Worm (Caenorhabditis elegans) whole organism, midembryonic: Measurements from ENCODE around the gene ZK563.7.

ENCODE experiments used
- T22C8.4 ChIP-seq: fragments of 200-800 bp; sonication (Bioruptor generic); IDR thresholded peaks from 2 replicates; pipeline ENCODE4 v1.3.6; 2022; ENCODE audit warnings: missing genetic modification characterization, missing compliant biosample characterization
- cog-1 ChIP-seq: sonication (generic microtip); optimal IDR thresholded peaks from 2 replicates; lab custom pipeline; 2016; ENCODE audit warnings: missing genetic modification characterization, missing compliant biosample characterization
- flt-1 ChIP-seq: fragments of 200-800 bp; sonication (Bioruptor generic); IDR thresholded peaks from 2 replicates; pipeline ENCODE4 v1.3.6; 2022; ENCODE audit warnings: missing genetic modification characterization, missing compliant biosample characterization
- klf-2 ChIP-seq: fragments of 200-800 bp; sonication (Bioruptor generic); conservative IDR thresholded peaks from 2 replicates; pipeline ENCODE4 v1.3.6; 2022; ENCODE audit warnings: missing genetic modification reagents, missing genetic modification characterization, missing compliant biosample characterization
- med-1 ChIP-seq: sonication (generic microtip); optimal IDR thresholded peaks from 2 replicates; lab custom pipeline; 2017; ENCODE audit warnings: missing genetic modification characterization, mild to moderate bottlenecking, missing compliant biosample characterization, antibody characterized with exemption, missing genetic modification reagents; ENCODE audit not compliant: insufficient read depth
- tab-1 ChIP-seq: fragments of 200-800 bp; sonication (Bioruptor generic); IDR thresholded peaks from 2 replicates; pipeline ENCODE4 v1.3.6; 2022; ENCODE audit warnings: missing genetic modification characterization, missing compliant biosample characterization
- ztf-29 ChIP-seq: fragments of 200-800 bp; sonication (Bioruptor generic); IDR thresholded peaks from 2 replicates; pipeline ENCODE4 v1.3.6; 2022; ENCODE audit warnings: missing genetic modification reagents, missing genetic modification characterization, missing compliant biosample characterization

ce11 chrX:3347904-3348441 lies 32.3 kb upstream of the ZK563.7 start, which contains the start of gene ZK816.3:
- TF ChIP-seq klf-2 (GFP tag; lab: Robert Waterston, UW) (0 out of 2 replicates have a peak, but pooled peaks have one; percentile 43), tab-1 (peak; percentile 91), flt-1 (GFP tag; lab: Robert Waterston, UW) (peak; percentile 93), med-1 (GFP tag; lab: Kevin White, UChicago) (peak; percentile 9), cog-1 (tag; lab: Kevin White, UChicago) (peak; percentile 20), T22C8.4 (GFP tag; lab: Robert Waterston, UW) (peak; percentile 83), ztf-29 (GFP tag; lab: Robert Waterston, UW) (peak; percentile 88)
